Fruit fly (Drosophila melanogaster): ENCODE data around the gene CG13305.

dm6 chr3L:8603880-8604692 lies 42.5 kb downstream of the CG13305 start, which contains the start of the genes CG5989 and CG6282:
- TF ChIP-seq CG5204 (GFP tag; optimal IDR thresholded peaks at IDR 0.05), result peak; percentile 45
- TF ChIP-seq tj (GFP tag; optimal IDR thresholded peaks at IDR 0.05), result no peak
- TF ChIP-seq Crg-1 (GFP tag; optimal IDR thresholded peaks at IDR 0.05), result no peak
- no peak for TF ChIP-seq cic (GFP tag; optimal IDR thresholded peaks at IDR 0.05)
- TF ChIP-seq ovo (GFP tag; optimal IDR thresholded peaks at IDR 0.05), result no peak
- no peak for TF ChIP-seq kay (GFP tag; ENCODE audit: borderline replicate concordance)
- TF ChIP-seq cnc (optimal IDR thresholded peaks at IDR 0.05), result no peak
